Fruit fly (Drosophila melanogaster): Measurements from ENCODE around the gene ttm2.

- TF ChIP-seq CG8478 (optimal IDR thresholded peaks at IDR 0.05), result no peak
- no peak for TF ChIP-seq psq (optimal IDR thresholded peaks at IDR 0.05)
- TF ChIP-seq usp (GFP tag; optimal IDR thresholded peaks at IDR 0.05), result no peak
- TF ChIP-seq EcR (GFP tag; optimal IDR thresholded peaks at IDR 0.05), result no peak
- no peak for TF ChIP-seq Dll (optimal IDR thresholded peaks at IDR 0.05)
Observed at dm6 chr3L:274855-275254, at the start of gene ttm2.
